Worm (Caenorhabditis elegans) whole organism, L4 larva: ENCODE results near the gene C47E12.10.
A peak's percentile ranks its signal among the peaks of the same experiment; 100 is the strongest.

Experiments
- D1046.2 ChIP-seq: fragments of 200-800 bp; sonication (Bioruptor generic); IDR thresholded peaks from 2 replicates; pipeline ENCODE4 v1.3.6; 2022; ENCODE audit warnings: missing genetic modification characterization, missing compliant biosample characterization
- F10B5.3 ChIP-seq: sonication (generic microtip); optimal IDR thresholded peaks from 2 replicates; lab custom pipeline; 2016; ENCODE audit warnings: mild to moderate bottlenecking, missing genetic modification characterization, missing compliant biosample characterization
- F37D6.2 ChIP-seq: sonication (generic microtip); optimal IDR thresholded peaks from 2 replicates; lab custom pipeline; 2016; ENCODE audit warnings: mild to moderate bottlenecking, missing genetic modification characterization, missing compliant biosample characterization
- F49E8.2 ChIP-seq: sonication (generic microtip); optimal IDR thresholded peaks from 2 replicates; lab custom pipeline; 2016; ENCODE audit warnings: missing compliant biosample characterization, mild to moderate bottlenecking, missing genetic modification characterization, borderline replicate concordance
- R02D3.7 ChIP-seq: fragments of 150-350 bp; sonication (generic microtip); optimal IDR thresholded peaks from 3 replicates; lab custom pipeline; 2014; ENCODE audit warnings: missing biosample characterization, missing genetic modification characterization
- T26A8.4 ChIP-seq: fragments of 200-800 bp; sonication (Bioruptor generic); IDR thresholded peaks from 2 replicates; pipeline ENCODE4 v1.3.6; 2022; ENCODE audit warnings: missing genetic modification characterization, missing compliant biosample characterization
- Y105C5A.15 ChIP-seq: fragments of 200-800 bp; sonication (Bioruptor generic); IDR thresholded peaks from 2 replicates; pipeline ENCODE4 v1.3.6; 2022; ENCODE audit warnings: missing genetic modification characterization, missing compliant biosample characterization
- Y5F2A.4 ChIP-seq: fragments of 200-800 bp; sonication (Bioruptor generic); optimal IDR thresholded peaks from 2 replicates; lab custom pipeline; 2018; ENCODE audit warnings: mild to moderate bottlenecking, missing genetic modification characterization, missing compliant biosample characterization
- Y75B8A.6 ChIP-seq: fragments of 200-800 bp; sonication (Bioruptor generic); IDR thresholded peaks from 2 replicates; pipeline ENCODE4 v1.3.6; 2022; ENCODE audit warnings: missing genetic modification reagents, missing genetic modification characterization, missing compliant biosample characterization
- aha-1 ChIP-seq: fragments of 150-350 bp; peaks from one replicate; lab custom pipeline; 2014; ENCODE audit warnings: missing biosample characterization, missing genetic modification characterization
- ama-1 ChIP-seq: fragments of 150-350 bp; optimal IDR thresholded peaks from 2 replicates; lab custom pipeline; 2014; ENCODE audit warnings: inconsistent platforms, mixed read lengths
- ceh-28 ChIP-seq: fragments of 150-350 bp; optimal IDR thresholded peaks from 2 replicates; lab custom pipeline; 2014; ENCODE audit warnings: missing biosample characterization, missing genetic modification reagents, missing genetic modification characterization
- ceh-62 ChIP-seq: sonication (generic microtip); optimal IDR thresholded peaks from 2 replicates; lab custom pipeline; 2017; ENCODE audit warnings: missing biosample characterization, missing genetic modification characterization
- ces-1 ChIP-seq: fragments of 150-350 bp; sonication (generic microtip); optimal IDR thresholded peaks from 4 replicates; lab custom pipeline; 2014; ENCODE audit warnings: missing biosample characterization, missing genetic modification reagents, missing genetic modification characterization
- daf-16 ChIP-seq, 3 experiments: sonication (generic microtip); optimal IDR thresholded peaks; 2 replicates each; lab custom pipeline; 2016 to 2017; ENCODE audit warnings: missing genetic modification characterization in 3 of 3, missing genetic modification reagents in 3 of 3, mild to moderate bottlenecking in 2 of 3, missing compliant biosample characterization in 2 of 3, missing biosample characterization in 1 of 3, moderate library complexity in 1 of 3
- dmd-6 ChIP-seq: fragments of 200-800 bp; sonication (Bioruptor generic); IDR thresholded peaks from 2 replicates; pipeline ENCODE4 v1.3.6; 2022; ENCODE audit warnings: missing genetic modification reagents, missing genetic modification characterization, missing compliant biosample characterization
- dve-1 ChIP-seq: sonication (generic microtip); optimal IDR thresholded peaks from 2 replicates; lab custom pipeline; 2017; ENCODE audit warnings: antibody characterized with exemption, mild to moderate bottlenecking, missing genetic modification characterization, missing compliant biosample characterization; ENCODE audit not compliant: insufficient read depth
- gei-8 ChIP-seq: fragments of 200-800 bp; sonication (Bioruptor generic); optimal IDR thresholded peaks from 2 replicates; lab custom pipeline; 2018; ENCODE audit warnings: mild to moderate bottlenecking, missing genetic modification characterization, missing compliant biosample characterization
- hif-1 ChIP-seq, 2 experiments: sonication (generic microtip); optimal IDR thresholded peaks; 2 replicates each; lab custom pipeline; 2016 to 2017; ENCODE audit warnings: missing compliant biosample characterization in 2 of 2, missing genetic modification characterization in 2 of 2, missing genetic modification reagents in 2 of 2, missing genotype in 2 of 2, mild to moderate bottlenecking in 1 of 2
- hlh-11 ChIP-seq: fragments of 200-800 bp; sonication (Bioruptor generic); optimal IDR thresholded peaks from 2 replicates; lab custom pipeline; 2018; ENCODE audit warnings: mild to moderate bottlenecking, missing genetic modification characterization, missing compliant biosample characterization
- hlh-30 ChIP-seq: sonication (generic microtip); optimal IDR thresholded peaks from 2 replicates; lab custom pipeline; 2017; ENCODE audit warnings: antibody characterized with exemption, mild to moderate bottlenecking, missing genetic modification characterization, missing compliant biosample characterization; ENCODE audit not compliant: insufficient read depth
- hmg-1.1 ChIP-seq: fragments of 200-800 bp; sonication (Bioruptor generic); IDR thresholded peaks from 2 replicates; pipeline ENCODE4 v1.3.6; 2022; ENCODE audit warnings: missing genetic modification reagents, missing genetic modification characterization, missing compliant biosample characterization
- jun-1 ChIP-seq: fragments of 150-350 bp; optimal IDR thresholded peaks from 2 replicates; lab custom pipeline; 2014; ENCODE audit warnings: missing biosample characterization, missing genetic modification reagents, missing genetic modification characterization
- lin-13 ChIP-seq: fragments of 150-350 bp; optimal IDR thresholded peaks from 2 replicates; lab custom pipeline; 2014; ENCODE audit warnings: missing biosample characterization, missing genetic modification reagents, missing genetic modification characterization
- lin-15B ChIP-seq: fragments of 150-350 bp; sonication (generic microtip); optimal IDR thresholded peaks from 3 replicates; lab custom pipeline; 2014; ENCODE audit warnings: missing biosample characterization, missing genetic modification characterization
- lsy-2 ChIP-seq, 2 experiments: fragments of 150-350 bp in 1 of 2; sonication (generic microtip) in 1 of 2; optimal IDR thresholded peaks; 2 replicates each; lab custom pipeline; 2014 to 2017; ENCODE audit warnings: missing biosample characterization in 2 of 2, missing genetic modification characterization in 2 of 2
- mdl-1 ChIP-seq, 2 experiments: fragments of 150-350 bp in 1 of 2; sonication (generic microtip) in 1 of 2; optimal IDR thresholded peaks; 2 replicates each; lab custom pipeline; 2014 to 2017; ENCODE audit warnings: missing biosample characterization in 2 of 2, missing genetic modification characterization in 2 of 2
- mep-1 ChIP-seq: fragments of 150-350 bp; sonication (generic microtip); optimal IDR thresholded peaks from 3 replicates; lab custom pipeline; 2014; ENCODE audit warnings: missing biosample characterization, missing genetic modification characterization
- mes-2 ChIP-seq: sonication (generic microtip); optimal IDR thresholded peaks from 2 replicates; lab custom pipeline; 2016; ENCODE audit warnings: missing genotype, mild to moderate bottlenecking, missing genetic modification characterization, missing compliant biosample characterization; ENCODE audit not compliant: poor library complexity, severe bottlenecking
- nhr-10 ChIP-seq: fragments of 150-350 bp; optimal IDR thresholded peaks from 2 replicates; lab custom pipeline; 2014; ENCODE audit warnings: missing biosample characterization, missing genetic modification characterization
- nhr-11 ChIP-seq: fragments of 150-350 bp; optimal IDR thresholded peaks from 2 replicates; lab custom pipeline; 2014; ENCODE audit warnings: missing biosample characterization, missing genetic modification characterization
- nhr-25 ChIP-seq: sonication (generic microtip); optimal IDR thresholded peaks from 2 replicates; lab custom pipeline; 2017; ENCODE audit warnings: missing genetic modification characterization, mild to moderate bottlenecking, missing compliant biosample characterization, antibody characterized with exemption, moderate library complexity, borderline replicate concordance; ENCODE audit not compliant: insufficient read depth
- nhr-42 ChIP-seq: fragments of 200-800 bp; sonication (Bioruptor generic); IDR thresholded peaks from 2 replicates; pipeline ENCODE4 v1.3.6; 2022; ENCODE audit warnings: missing genetic modification characterization, missing compliant biosample characterization
- nhr-48 ChIP-seq: sonication (generic microtip); optimal IDR thresholded peaks from 2 replicates; lab custom pipeline; 2016; ENCODE audit warnings: mild to moderate bottlenecking, missing genetic modification characterization, missing compliant biosample characterization
- nhr-76 ChIP-seq: fragments of 150-350 bp; optimal IDR thresholded peaks from 2 replicates; lab custom pipeline; 2014; ENCODE audit warnings: missing biosample characterization, missing genetic modification characterization
- php-3 ChIP-seq: fragments of 200-800 bp; sonication (Bioruptor generic); IDR thresholded peaks from 2 replicates; pipeline ENCODE4 v1.3.6; 2022; ENCODE audit warnings: missing genetic modification reagents, missing genetic modification characterization, missing compliant biosample characterization
- set-16 ChIP-seq: fragments of 200-800 bp; sonication (Bioruptor generic); IDR thresholded peaks from 2 replicates; pipeline ENCODE4 v1.3.6; 2022; ENCODE audit warnings: missing genetic modification reagents, missing genetic modification characterization, missing compliant biosample characterization
- spr-1 ChIP-seq: sonication (generic microtip); optimal IDR thresholded peaks from 2 replicates; lab custom pipeline; 2016; ENCODE audit warnings: mild to moderate bottlenecking, missing genetic modification characterization, missing compliant biosample characterization
- tra-1 ChIP-seq: fragments of 200-800 bp; sonication (Bioruptor generic); IDR thresholded peaks from 2 replicates; pipeline ENCODE4 v1.3.6; 2022; ENCODE audit warnings: missing genetic modification reagents, missing genetic modification characterization, missing compliant biosample characterization
- vab-7 ChIP-seq: fragments of 200-800 bp; sonication (Bioruptor generic); IDR thresholded peaks from 2 replicates; pipeline ENCODE4 v1.3.6; 2022; ENCODE audit warnings: missing genetic modification reagents, missing genetic modification characterization, missing compliant biosample characterization
- zfp-3 ChIP-seq: fragments of 200-800 bp; sonication (Bioruptor generic); conservative IDR thresholded peaks from 2 replicates; pipeline ENCODE4 v1.3.6; 2022; ENCODE audit warnings: missing genetic modification reagents, missing genetic modification characterization, missing compliant biosample characterization
- zip-2 ChIP-seq: fragments of 150-350 bp; optimal IDR thresholded peaks from 2 replicates; lab custom pipeline; 2014; ENCODE audit warnings: missing biosample characterization, missing genetic modification characterization
- ztf-7 ChIP-seq: fragments of 150-350 bp; optimal IDR thresholded peaks from 2 replicates; lab custom pipeline; 2014; ENCODE audit warnings: missing biosample characterization, missing genetic modification characterization

Gene C47E12.10

ce11 chrIV:10001748-10002147 lies 29.1 kb downstream of the C47E12.10 start, which contains the start of gene C47E12.3:
TSS of gene C47E12.3 (minus strand) at chrIV:10001848.
- TF ChIP-seq php-3 (GFP tag; lab: Robert Waterston, UW) (no peak), ceh-28 (tag; lab: Kevin White, UChicago) (no peak), ztf-7 (tag; lab: Kevin White, UChicago) (no peak), dve-1 (tag; lab: Kevin White, UChicago) (no peak), zip-2 (tag; lab: Kevin White, UChicago) (no peak), set-16 (GFP tag; lab: Robert Waterston, UW) (no peak), spr-1 (tag; lab: Kevin White, UChicago) (no peak), nhr-42 (no peak), dmd-6 (GFP tag; lab: Robert Waterston, UW) (no peak), F37D6.2 (tag; lab: Kevin White, UChicago) (no peak), R02D3.7 (tag; lab: Kevin White, UChicago) (no peak), vab-7 (GFP tag; lab: Robert Waterston, UW) (no peak)

ce11 chrIV:10003372-10003771 lies 30.8 kb downstream of the C47E12.10 start, which contains the start of the genes C47E12.2 and sars-1:
TSS of gene C47E12.2 (minus strand) at chrIV:10003502.
TSS of gene sars-1 (plus strand) at chrIV:10003726.
- TF ChIP-seq hlh-11 (no peak), mep-1 (tag; lab: Kevin White, UChicago) (no peak), ama-1 (lab: Kevin White, UChicago) (no peak), ceh-62 (tag; lab: Kevin White, UChicago) (no peak), mes-2 (tag; lab: Kevin White, UChicago) (peak; percentile 44), nhr-10 (tag; lab: Kevin White, UChicago) (no peak), lsy-2 (tag; optimal IDR thresholded peaks at IDR 0.05; lab: Kevin White, UChicago) (peak in 1 of 2 experiments; percentile 90), nhr-48 (no peak), zip-2 (tag; lab: Kevin White, UChicago) (peak; percentile 86), ces-1 (no peak)
- TF ChIP-seq, all 104 proteins: peak for 3

ce11 chrIV:10006792-10007191 lies 34.2 kb downstream of the C47E12.10 start, which contains the start of gene C47E12.13:
TSS of gene C47E12.13 (minus strand) at chrIV:10006892.
- TF ChIP-seq T26A8.4 (GFP tag; lab: Robert Waterston, UW) (no peak), tra-1 (GFP tag; lab: Robert Waterston, UW) (no peak), ces-1 (no peak), gei-8 (GFP tag; lab: Kevin White, UChicago) (no peak), jun-1 (tag; lab: Kevin White, UChicago) (no peak), lin-13 (GFP tag; lab: Kevin White, UChicago) (no peak), F49E8.2 (tag; lab: Kevin White, UChicago) (no peak), nhr-76 (tag; lab: Kevin White, UChicago) (no peak), aha-1 (tag; lab: Kevin White, UChicago) (no peak), D1046.2 (GFP tag; lab: Robert Waterston, UW) (no peak), hif-1 (tag; optimal IDR thresholded peaks at IDR 0.05; lab: Kevin White, UChicago) (no peak), Y5F2A.4 (GFP tag; lab: Kevin White, UChicago) (no peak), F37D6.2 (tag; lab: Kevin White, UChicago) (no peak), zip-2 (tag; lab: Kevin White, UChicago) (no peak)
- TF ChIP-seq, all 104 proteins: peak for 0

- peak; percentile 18 to 81 for TF ChIP-seq mdl-1 (tag; optimal IDR thresholded peaks at IDR 0.05; lab: Kevin White, UChicago)
- no peak for TF ChIP-seq lin-15B
- TF ChIP-seq hlh-11, result peak; percentile 50
- TF ChIP-seq F10B5.3 (tag; lab: Kevin White, UChicago), result no peak
- TF ChIP-seq hlh-30 (tag; lab: Kevin White, UChicago), result peak; percentile 5
- TF ChIP-seq Y75B8A.6 (GFP tag; lab: Robert Waterston, UW), result no peak
- no peak for TF ChIP-seq F49E8.2 (tag; lab: Kevin White, UChicago)
- TF ChIP-seq nhr-42, result no peak
- TF ChIP-seq zfp-3, result no peak
- TF ChIP-seq F37D6.2 (tag; lab: Kevin White, UChicago), result no peak
- no peak for TF ChIP-seq ceh-62 (tag; lab: Kevin White, UChicago)
- 0 out of 2 replicates have a peak, but pooled peaks have one; percentile 50 for TF ChIP-seq hmg-1.1 (GFP tag; lab: Robert Waterston, UW)
- no peak for TF ChIP-seq nhr-11 (tag; lab: Kevin White, UChicago)
- TF ChIP-seq lsy-2 (tag; optimal IDR thresholded peaks at IDR 0.05; lab: Kevin White, UChicago), result peak in 1 of 2 experiments; percentile 31
- no peak for TF ChIP-seq nhr-25 (tag; lab: Kevin White, UChicago)
- no peak for TF ChIP-seq Y105C5A.15 (GFP tag; lab: Robert Waterston, UW)
- TF ChIP-seq mes-2 (tag; lab: Kevin White, UChicago), result peak; percentile 30
- TF ChIP-seq zip-2 (tag; lab: Kevin White, UChicago), result no peak
- no peak for TF ChIP-seq daf-16 (GFP tag; optimal IDR thresholded peaks at IDR 0.05; lab: Kevin White, UChicago)
- TF ChIP-seq daf-16 (tag; optimal IDR thresholded peaks at IDR 0.05; lab: Kevin White, UChicago), result peak; percentile 20
Measured at ce11 chrIV:10007758-10008157, 35.2 kb downstream of the C47E12.10 start.
